Worm (Caenorhabditis elegans) whole organism, L3 larva: ENCODE results near the gene flp-4.

Experiments
- R02D3.7 ChIP-seq: fragments of 150-350 bp; optimal IDR thresholded peaks from 2 replicates; lab custom pipeline; 2014; ENCODE audit warnings: missing biosample characterization, missing genetic modification characterization
- ZK546.5 ChIP-seq: sonication (generic microtip); optimal IDR thresholded peaks from 2 replicates; lab custom pipeline; 2017; ENCODE audit warnings: missing biosample characterization, missing genetic modification characterization
- ceh-28 ChIP-seq: fragments of 150-350 bp; optimal IDR thresholded peaks from 2 replicates; lab custom pipeline; 2014; ENCODE audit warnings: missing biosample characterization, missing genetic modification reagents, missing genetic modification characterization
- ceh-82 ChIP-seq: fragments of 150-350 bp; optimal IDR thresholded peaks from 2 replicates; lab custom pipeline; 2014; ENCODE audit warnings: missing biosample characterization, missing genetic modification characterization
- daf-12 ChIP-seq: fragments of 150-350 bp; optimal IDR thresholded peaks from 2 replicates; lab custom pipeline; 2014; ENCODE audit warnings: missing biosample characterization, missing genetic modification reagents, missing genetic modification characterization
- egl-27 ChIP-seq: sonication (generic microtip); optimal IDR thresholded peaks from 4 replicates; lab custom pipeline; 2017; ENCODE audit warnings: missing biosample characterization, missing genetic modification reagents, missing genetic modification characterization
- egl-5 ChIP-seq: fragments of 150-350 bp; optimal IDR thresholded peaks from 2 replicates; lab custom pipeline; 2017; ENCODE audit warnings: missing biosample characterization, missing genetic modification reagents, missing genetic modification characterization, inconsistent platforms
- elt-1 ChIP-seq: fragments of 150-350 bp; optimal IDR thresholded peaks from 2 replicates; lab custom pipeline; 2014; ENCODE audit warnings: missing biosample characterization, missing genetic modification characterization
- elt-2 ChIP-seq: sonication (generic microtip); optimal IDR thresholded peaks from 2 replicates; lab custom pipeline; 2016; ENCODE audit warnings: missing genetic modification reagents, mild to moderate bottlenecking, missing genetic modification characterization, missing compliant biosample characterization
- eor-1 ChIP-seq, 2 experiments: fragments of 150-350 bp; optimal IDR thresholded peaks; 2 replicates each; lab custom pipeline; 2014 to 2018; ENCODE audit warnings: missing biosample characterization in 2 of 2, missing genetic modification characterization in 2 of 2
- fkh-2 ChIP-seq: fragments of 150-350 bp; optimal IDR thresholded peaks from 2 replicates; lab custom pipeline; 2014; ENCODE audit warnings: missing biosample characterization, missing genetic modification reagents, missing genetic modification characterization
- hmg-11 ChIP-seq: sonication (generic microtip); optimal IDR thresholded peaks from 2 replicates; lab custom pipeline; 2016; ENCODE audit warnings: missing genetic modification characterization, missing compliant biosample characterization
- jun-1 ChIP-seq: fragments of 150-350 bp; optimal IDR thresholded peaks from 2 replicates; lab custom pipeline; 2014; ENCODE audit warnings: missing biosample characterization, missing genetic modification reagents, missing genetic modification characterization
- lin-15B ChIP-seq: fragments of 150-350 bp; optimal IDR thresholded peaks from 2 replicates; lab custom pipeline; 2014; ENCODE audit warnings: missing biosample characterization, missing genetic modification characterization
- lin-39 ChIP-seq: fragments of 150-350 bp; optimal IDR thresholded peaks from 2 replicates; lab custom pipeline; 2018; ENCODE audit warnings: missing biosample characterization, missing genetic modification reagents, missing genetic modification characterization
- lsy-12 ChIP-seq: sonication (generic microtip); optimal IDR thresholded peaks from 2 replicates; lab custom pipeline; 2016; ENCODE audit warnings: mild to moderate bottlenecking, missing genetic modification characterization, missing compliant biosample characterization
- nfya-1 ChIP-seq: sonication (generic microtip); optimal IDR thresholded peaks from 2 replicates; lab custom pipeline; 2017; ENCODE audit warnings: missing genetic modification characterization, mild to moderate bottlenecking, missing compliant biosample characterization, antibody characterized with exemption, moderate library complexity; ENCODE audit not compliant: insufficient read depth
- nhr-11 ChIP-seq: fragments of 150-350 bp; optimal IDR thresholded peaks from 2 replicates; lab custom pipeline; 2014; ENCODE audit warnings: missing biosample characterization, missing genetic modification characterization
- nhr-12 ChIP-seq: fragments of 150-350 bp; optimal IDR thresholded peaks from 2 replicates; lab custom pipeline; 2014; ENCODE audit warnings: missing biosample characterization, missing genetic modification characterization
- nhr-23 ChIP-seq: fragments of 150-350 bp; optimal IDR thresholded peaks from 2 replicates; lab custom pipeline; 2014; ENCODE audit warnings: missing biosample characterization, missing genetic modification reagents, missing genetic modification characterization
- nhr-25 ChIP-seq: sonication (generic microtip); optimal IDR thresholded peaks from 2 replicates; lab custom pipeline; 2017; ENCODE audit warnings: missing biosample characterization, missing genetic modification characterization
- nhr-28 ChIP-seq: fragments of 150-350 bp; optimal IDR thresholded peaks from 2 replicates; lab custom pipeline; 2014; ENCODE audit warnings: missing biosample characterization, missing genetic modification characterization
- nhr-43 ChIP-seq: sonication (generic microtip); optimal IDR thresholded peaks from 2 replicates; lab custom pipeline; 2016; ENCODE audit warnings: mild to moderate bottlenecking, missing genetic modification characterization, missing compliant biosample characterization; ENCODE audit not compliant: poor library complexity, severe bottlenecking
- nhr-67 ChIP-seq: fragments of 150-350 bp; optimal IDR thresholded peaks from 2 replicates; lab custom pipeline; 2014; ENCODE audit warnings: missing biosample characterization, missing genetic modification characterization
- pha-4 ChIP-seq: fragments of 150-350 bp; optimal IDR thresholded peaks from 2 replicates; lab custom pipeline; 2014; ENCODE audit warnings: missing biosample characterization, missing genetic modification reagents, missing genetic modification characterization
- pqm-1 ChIP-seq: fragments of 150-350 bp; optimal IDR thresholded peaks from 2 replicates; lab custom pipeline; 2017; ENCODE audit warnings: missing biosample characterization, missing genetic modification characterization, inconsistent platforms
- skn-1 ChIP-seq: fragments of 150-350 bp; optimal IDR thresholded peaks from 2 replicates; lab custom pipeline; 2014; ENCODE audit warnings: missing biosample characterization, missing genetic modification characterization
- snpc-4 ChIP-seq: fragments of 150-350 bp; optimal IDR thresholded peaks from 2 replicates; lab custom pipeline; 2014; ENCODE audit warnings: missing biosample characterization, missing genetic modification characterization
- tbx-2 ChIP-seq: sonication (generic microtip); optimal IDR thresholded peaks from 2 replicates; lab custom pipeline; 2016; ENCODE audit warnings: mild to moderate bottlenecking, missing genetic modification characterization, missing compliant biosample characterization
- zag-1 ChIP-seq: fragments of 150-350 bp; optimal IDR thresholded peaks from 2 replicates; lab custom pipeline; 2014; ENCODE audit warnings: missing biosample characterization, missing genetic modification characterization
- ztf-4 ChIP-seq: fragments of 150-350 bp; optimal IDR thresholded peaks from 2 replicates; lab custom pipeline; 2014; ENCODE audit warnings: missing biosample characterization, missing genetic modification characterization

flp-4 gene

DNA sequence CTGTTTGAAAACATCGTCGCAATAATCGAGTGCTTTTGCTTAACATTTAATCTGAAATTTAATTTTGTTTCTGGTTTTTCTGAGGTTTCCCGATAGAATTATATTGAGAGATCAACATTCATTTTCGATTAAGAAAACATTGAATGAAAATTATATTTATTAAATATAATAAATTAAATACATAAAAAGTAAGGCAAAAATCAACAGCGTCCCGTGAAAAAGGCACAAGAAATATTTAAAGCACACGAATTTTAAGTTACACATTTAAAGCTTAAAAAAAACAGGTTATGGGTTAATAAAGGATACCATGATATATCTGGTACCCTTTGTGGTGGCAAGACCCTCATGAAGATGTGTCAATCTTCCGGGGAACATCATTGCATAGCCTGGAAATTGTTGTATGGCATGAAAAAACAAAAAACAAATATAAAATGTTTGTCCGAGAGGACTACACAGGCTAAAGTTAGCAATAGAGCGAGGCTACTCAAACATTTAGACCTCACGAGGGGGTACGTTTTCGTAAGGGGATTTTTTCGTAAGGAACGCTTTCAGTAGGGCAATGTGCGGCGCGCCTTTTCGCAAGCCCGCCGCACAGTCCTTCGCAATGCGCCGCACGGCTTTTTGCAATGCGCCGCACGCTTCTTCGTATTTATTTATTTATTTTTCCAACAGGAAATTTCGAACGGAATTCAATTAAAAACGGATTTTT lies 15.4 kb upstream of the flp-4 start, which contains the start of gene mtcu-2:
mtcu-2 (minus strand) TSS at position 51 of the 709 bp plus-strand sequence.
- TF ChIP-seq snpc-4 (tag; lab: Kevin White, UChicago) (peak; percentile 41), elt-2 (tag; lab: Kevin White, UChicago) (peak; percentile 34), skn-1 (tag; lab: Kevin White, UChicago) (peak; percentile 53), nhr-25 (tag; lab: Kevin White, UChicago) (peak; percentile 57), nhr-43 (tag; lab: Kevin White, UChicago) (peak; percentile 80), lin-39 (tag; lab: Kevin White, UChicago) (peak; percentile 33), pha-4 (tag; lab: Kevin White, UChicago) (peak; percentile 80), tbx-2 (tag; lab: Kevin White, UChicago) (peak; percentile 40), R02D3.7 (tag; lab: Kevin White, UChicago) (peak; percentile 69), pqm-1 (tag; lab: Kevin White, UChicago) (peak; percentile 46), nfya-1 (tag; lab: Kevin White, UChicago) (peak; percentile 74), jun-1 (tag; lab: Kevin White, UChicago) (peak; percentile 60), ceh-28 (tag; lab: Kevin White, UChicago) (peak; percentile 65), egl-5 (peak; percentile 18), nhr-11 (peak; percentile 73), lin-15B (tag; lab: Kevin White, UChicago) (peak; percentile 92), lsy-12 (tag; lab: Kevin White, UChicago) (peak; percentile 75), nhr-23 (peak; percentile 82)

DNA sequence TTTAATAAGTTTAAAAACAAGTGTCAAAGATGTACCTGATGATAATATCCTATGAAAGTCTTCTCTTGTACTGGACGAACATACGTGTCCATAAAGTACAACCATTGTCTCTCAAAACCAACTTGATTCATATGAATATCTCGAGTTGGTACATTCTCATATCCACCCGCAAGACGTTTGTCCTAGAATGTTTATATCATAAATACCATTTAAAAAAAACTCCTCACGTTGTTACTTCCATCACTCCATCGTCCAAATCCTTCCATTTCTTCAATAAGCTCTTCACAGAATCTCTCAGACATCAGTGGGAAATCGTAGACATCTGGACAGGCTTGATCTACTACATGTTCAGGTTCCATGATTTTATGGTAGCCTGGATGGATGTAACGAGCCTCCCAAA lies 13.2 kb upstream of the flp-4 start:
- TF ChIP-seq elt-1 (tag; lab: Kevin White, UChicago) (no peak), pqm-1 (tag; lab: Kevin White, UChicago) (no peak), daf-12 (no peak), egl-27 (tag; lab: Kevin White, UChicago) (no peak), nhr-28 (tag; lab: Kevin White, UChicago) (no peak), nhr-11 (no peak), nhr-67 (tag; lab: Kevin White, UChicago) (no peak), nhr-12 (tag; lab: Kevin White, UChicago) (no peak), ztf-4 (tag; lab: Kevin White, UChicago) (no peak), ZK546.5 (tag; lab: Kevin White, UChicago) (no peak), zag-1 (no peak), hmg-11 (tag; lab: Kevin White, UChicago) (no peak)

DNA sequence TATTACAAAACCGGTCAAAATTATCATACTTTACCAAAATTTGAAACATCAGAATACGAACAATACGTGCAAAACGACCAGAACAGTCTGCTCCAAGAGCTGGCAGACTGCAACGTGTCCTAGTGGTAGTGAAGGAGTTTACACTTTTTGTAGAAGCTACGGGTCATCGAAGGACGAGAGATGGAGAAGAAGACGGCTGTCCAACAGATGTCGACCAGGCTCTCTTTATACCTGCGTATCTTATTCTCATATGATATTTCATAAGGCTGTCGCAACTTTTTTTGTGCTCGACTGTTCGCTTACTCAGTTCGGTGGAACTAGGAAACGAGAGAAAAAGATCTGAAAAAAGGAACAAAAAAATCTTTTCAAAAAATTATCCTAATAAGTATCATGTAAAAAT lies 8.9 kb upstream of the flp-4 start, which contains the start of gene let-268:
let-268 (minus strand) TSS at position 182 of the 400 bp plus-strand sequence.
- TF ChIP-seq nfya-1 (tag; lab: Kevin White, UChicago), result peak; percentile 2
- no peak for TF ChIP-seq lin-15B (tag; lab: Kevin White, UChicago)

DNA sequence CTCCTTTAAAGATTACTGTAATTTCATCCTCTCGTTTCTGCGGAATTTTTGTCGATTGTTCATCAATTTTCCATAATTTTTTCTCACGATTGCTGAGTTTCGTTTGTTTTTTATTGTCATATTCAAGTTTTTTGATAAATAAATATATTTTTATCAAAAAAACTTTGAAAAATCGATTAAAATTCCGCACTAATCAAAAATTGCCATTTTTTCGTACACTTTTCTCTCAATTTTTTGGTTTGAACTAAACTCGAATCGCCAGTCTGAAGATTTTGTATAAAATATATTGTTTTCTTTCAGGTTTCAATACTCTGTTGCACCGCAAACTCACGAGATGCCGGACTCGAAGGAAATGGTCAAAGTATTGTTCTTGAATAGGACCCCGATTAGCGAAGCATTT lies 7.8 kb upstream of the flp-4 start, which contains the start of gene ogr-2:
ogr-2 (plus strand) TSS at position 301 of the 400 bp plus-strand sequence.
- no peak for TF ChIP-seq fkh-2 (tag; lab: Kevin White, UChicago)

DNA sequence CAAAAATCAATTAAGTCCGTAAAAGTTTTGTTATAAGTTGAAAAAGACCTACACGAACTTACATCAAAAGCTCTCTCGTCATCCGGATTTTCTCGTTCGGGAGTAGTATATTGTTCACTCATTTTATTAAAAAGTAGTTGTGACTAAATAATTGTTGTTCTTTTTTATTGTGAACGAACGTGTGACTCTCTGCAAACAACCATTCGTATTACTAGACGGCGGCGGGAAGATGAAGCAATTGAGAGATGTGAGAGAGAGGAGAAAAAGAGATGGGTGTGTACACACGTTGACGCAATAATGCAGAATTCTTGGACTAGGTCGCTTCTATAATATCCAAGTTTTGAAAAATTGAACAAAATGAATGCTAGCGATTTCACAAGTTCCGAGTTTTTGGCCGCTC lies 3.7 kb upstream of the flp-4 start, which contains the start of the genes F52H3.11 and bath-38:
F52H3.11 (minus strand) TSS at position 203 of the 400 bp plus-strand sequence.
bath-38 (minus strand) TSS at position 310 of the 400 bp plus-strand sequence.
- TF ChIP-seq elt-2 (tag; lab: Kevin White, UChicago) (peak; percentile 24), snpc-4 (tag; lab: Kevin White, UChicago) (peak; percentile 66), nhr-23 (no peak), nhr-25 (tag; lab: Kevin White, UChicago) (peak; percentile 34), eor-1 (tag; optimal IDR thresholded peaks at IDR 0.05; lab: Kevin White, UChicago) (no peak), nfya-1 (tag; lab: Kevin White, UChicago) (peak; percentile 55), nhr-67 (tag; lab: Kevin White, UChicago) (no peak), pha-4 (tag; lab: Kevin White, UChicago) (peak; percentile 89), nhr-12 (tag; lab: Kevin White, UChicago) (no peak), elt-1 (tag; lab: Kevin White, UChicago) (no peak), egl-27 (tag; lab: Kevin White, UChicago) (no peak), R02D3.7 (tag; lab: Kevin White, UChicago) (no peak), ztf-4 (tag; lab: Kevin White, UChicago) (no peak), ceh-82 (no peak), lin-15B (tag; lab: Kevin White, UChicago) (peak; percentile 16), egl-5 (peak; percentile 49), lin-39 (tag; lab: Kevin White, UChicago) (peak; percentile 21), skn-1 (tag; lab: Kevin White, UChicago) (no peak)
